Fruit fly (Drosophila melanogaster) whole organism, embryonic: ENCODE measurements around the gene CG33934.

Experiments
- Abd-B ChIP-seq: fragments of 200-800 bp; sonication (Bioruptor generic); optimal IDR thresholded peaks from 2 replicates; lab custom pipeline; 2018; ENCODE audit warnings: missing biosample characterization, mild to moderate bottlenecking, missing genetic modification characterization, moderate library complexity
- Awh ChIP-seq: fragments of 200-800 bp; sonication (Bioruptor generic); IDR thresholded peaks from 2 replicates; pipeline ENCODE4, ENCODE4 v1.3.6; 2022; ENCODE audit warnings: missing biosample characterization, missing genetic modification characterization
- C15 ChIP-seq: fragments of 200-800 bp; sonication (Bioruptor generic); IDR thresholded peaks from 3 replicates; pipeline ENCODE4 v1.3.6; 2022; ENCODE audit warnings: missing biosample characterization, missing genetic modification characterization
- CG10267 ChIP-seq: fragments of 200-800 bp; sonication (Bioruptor generic); optimal IDR thresholded peaks from 2 replicates; lab custom pipeline; 2018; ENCODE audit warnings: missing biosample characterization, mild to moderate bottlenecking, missing genetic modification characterization, moderate library complexity
- CG10321 ChIP-seq: fragments of 200-800 bp; sonication (Bioruptor generic); IDR thresholded peaks from 2 replicates; pipeline ENCODE4 v1.3.6; 2022; ENCODE audit warnings: missing biosample characterization, missing genetic modification characterization
- CG11696 ChIP-seq: fragments of 200-800 bp; sonication (Bioruptor generic); IDR thresholded peaks from 2 replicates; pipeline ENCODE4 v1.3.6; 2022; ENCODE audit warnings: missing biosample characterization, missing genetic modification characterization
- CG12744 ChIP-seq: fragments of 200-800 bp; sonication (Bioruptor generic); optimal IDR thresholded peaks from 2 replicates; lab custom pipeline; 2016; ENCODE audit warnings: missing biosample characterization, missing genetic modification characterization
- CG12942 ChIP-seq: fragments of 200-800 bp; sonication (Bioruptor generic); optimal IDR thresholded peaks from 3 replicates; lab custom pipeline; 2016; ENCODE audit warnings: missing biosample characterization, missing genetic modification characterization
- CG14710 ChIP-seq: fragments of 200-800 bp; sonication (Bioruptor generic); optimal IDR thresholded peaks from 3 replicates; lab custom pipeline; 2019; ENCODE audit warnings: missing biosample characterization, mild to moderate bottlenecking, missing genetic modification characterization, moderate library complexity
- CG15073 ChIP-seq: fragments of 200-800 bp; sonication (Bioruptor generic); optimal IDR thresholded peaks from 2 replicates; lab custom pipeline; 2016; ENCODE audit warnings: missing biosample characterization, missing genetic modification characterization
- CG15269 ChIP-seq: fragments of 200-800 bp; sonication (Bioruptor generic); optimal IDR thresholded peaks from 2 replicates; lab custom pipeline; 2018; ENCODE audit warnings: missing biosample characterization, mild to moderate bottlenecking, missing genetic modification characterization, moderate library complexity
- CG15601 ChIP-seq: fragments of 200-800 bp; sonication (Bioruptor generic); optimal IDR thresholded peaks from 3 replicates; lab custom pipeline; 2019; ENCODE audit warnings: missing biosample characterization, mild to moderate bottlenecking, missing genetic modification characterization, moderate library complexity
- CG1602 ChIP-seq: fragments of 200-800 bp; sonication (Bioruptor generic); optimal IDR thresholded peaks from 3 replicates; lab custom pipeline; 2016; ENCODE audit warnings: missing biosample characterization, missing genetic modification characterization
- CG17328 ChIP-seq: fragments of 200-800 bp; sonication (Bioruptor generic); IDR thresholded peaks from 2 replicates; pipeline ENCODE4 v1.3.6; 2022; ENCODE audit warnings: missing biosample characterization, missing genetic modification characterization
- CG2129 ChIP-seq: fragments of 200-800 bp; sonication (Bioruptor generic); IDR thresholded peaks from 2 replicates; pipeline ENCODE4 v1.3.6; 2022; ENCODE audit warnings: missing biosample characterization, missing genetic modification characterization; ENCODE audit not compliant: partially characterized antibody
- CG2889 ChIP-seq: fragments of 200-800 bp; sonication (Bioruptor generic); IDR thresholded peaks from 3 replicates; pipeline ENCODE4 v1.3.6; 2022; ENCODE audit warnings: missing biosample characterization, missing genetic modification characterization
- CG3065 ChIP-seq: fragments of 200-800 bp; sonication (Bioruptor generic); optimal IDR thresholded peaks from 2 replicates; lab custom pipeline; 2016; ENCODE audit warnings: missing biosample characterization, missing genetic modification characterization
- CG32532 ChIP-seq: fragments of 200-800 bp; sonication (Bioruptor generic); IDR thresholded peaks from 2 replicates; pipeline ENCODE4 v1.3.6; 2022; ENCODE audit warnings: missing biosample characterization, missing genetic modification characterization
- CG4854 ChIP-seq: fragments of 200-800 bp; sonication (Bioruptor generic); optimal IDR thresholded peaks from 2 replicates; lab custom pipeline; 2016; ENCODE audit warnings: missing biosample characterization, missing genetic modification characterization, inconsistent platforms
- CG7839 ChIP-seq: fragments of 200-800 bp; sonication (Bioruptor generic); optimal IDR thresholded peaks from 3 replicates; lab custom pipeline; 2018; ENCODE audit warnings: missing biosample characterization, mild to moderate bottlenecking, missing genetic modification characterization, moderate library complexity
- CG8290 ChIP-seq, 3 experiments: fragments of 200-800 bp; sonication (Bioruptor generic); optimal IDR thresholded peaks; 2 replicates each; lab custom pipeline; 2016 to 2019; ENCODE audit warnings: missing biosample characterization in 3 of 3, missing genetic modification characterization in 3 of 3, mild to moderate bottlenecking in 2 of 3, moderate library complexity in 1 of 3
- CG8944 ChIP-seq: fragments of 200-800 bp; sonication (Bioruptor generic); optimal IDR thresholded peaks from 3 replicates; lab custom pipeline; 2016; ENCODE audit warnings: missing biosample characterization, missing genetic modification characterization
- CG9932 ChIP-seq: fragments of 200-800 bp; sonication (Bioruptor generic); IDR thresholded peaks from 2 replicates; pipeline ENCODE4 v1.3.6; 2022; ENCODE audit warnings: missing biosample characterization, missing genetic modification characterization
- CoRest ChIP-seq: fragments of 200-800 bp; sonication (Bioruptor generic); optimal IDR thresholded peaks from 3 replicates; lab custom pipeline; 2018; ENCODE audit warnings: missing biosample characterization, mild to moderate bottlenecking, missing genetic modification characterization, moderate library complexity
- Dbx ChIP-seq: fragments of 200-800 bp; sonication (Bioruptor generic); IDR thresholded peaks from 3 replicates; pipeline ENCODE4 v1.3.6; 2022; ENCODE audit warnings: missing biosample characterization, missing genetic modification characterization
- Dp ChIP-seq: fragments of 200-800 bp; sonication (Bioruptor generic); optimal IDR thresholded peaks from 2 replicates; lab custom pipeline; 2018; ENCODE audit warnings: missing biosample characterization, mild to moderate bottlenecking, missing genetic modification characterization, moderate library complexity
- MBD-R2 ChIP-seq: fragments of 200-800 bp; sonication (Bioruptor generic); IDR thresholded peaks from 2 replicates; pipeline ENCODE4 v1.3.6; 2022; ENCODE audit warnings: missing biosample characterization, missing genetic modification characterization
- Meics ChIP-seq: fragments of 200-800 bp; sonication (Bioruptor generic); optimal IDR thresholded peaks from 2 replicates; lab custom pipeline; 2017; ENCODE audit warnings: missing biosample characterization, mild to moderate bottlenecking, missing genetic modification characterization
- Neu2 ChIP-seq: fragments of 200-800 bp; sonication (Bioruptor generic); optimal IDR thresholded peaks from 3 replicates; lab custom pipeline; 2016; ENCODE audit warnings: missing biosample characterization, missing genetic modification characterization, borderline replicate concordance
- Oli ChIP-seq: fragments of 200-800 bp; sonication (Bioruptor generic); optimal IDR thresholded peaks from 2 replicates; lab custom pipeline; 2018; ENCODE audit warnings: missing biosample characterization, mild to moderate bottlenecking, missing genetic modification characterization, moderate library complexity
- Ptx1 ChIP-seq: fragments of 200-800 bp; sonication (Bioruptor generic); IDR thresholded peaks from 2 replicates; pipeline ENCODE4 v1.3.6; 2022; ENCODE audit warnings: missing biosample characterization, missing genetic modification characterization
- Sox100B ChIP-seq: fragments of 200-800 bp; sonication (Bioruptor generic); optimal IDR thresholded peaks from 3 replicates; lab custom pipeline; 2018; ENCODE audit warnings: missing biosample characterization, mild to moderate bottlenecking, missing genetic modification characterization
- al ChIP-seq: fragments of 200-800 bp; sonication (Bioruptor generic); IDR thresholded peaks from 2 replicates; pipeline ENCODE4 v1.3.6; 2022; ENCODE audit warnings: missing biosample characterization, missing genetic modification characterization
- ash1 ChIP-seq: fragments of 200-800 bp; sonication (Bioruptor generic); optimal IDR thresholded peaks from 2 replicates; lab custom pipeline; 2018; ENCODE audit warnings: missing biosample characterization, mild to moderate bottlenecking, missing genetic modification characterization
- bigmax ChIP-seq: fragments of 200-800 bp; sonication (Bioruptor generic); optimal IDR thresholded peaks from 2 replicates; lab custom pipeline; 2018; ENCODE audit warnings: missing biosample characterization, mild to moderate bottlenecking, missing genetic modification characterization
- corto ChIP-seq: fragments of 200-800 bp; sonication (Bioruptor generic); optimal IDR thresholded peaks from 2 replicates; lab custom pipeline; 2016; ENCODE audit warnings: missing biosample characterization, mild to moderate bottlenecking, missing genetic modification characterization, moderate library complexity
- dm ChIP-seq: fragments of 200-800 bp; sonication (Bioruptor generic); optimal IDR thresholded peaks from 3 replicates; lab custom pipeline; 2016; ENCODE audit warnings: missing biosample characterization, missing genetic modification characterization
- ken ChIP-seq: fragments of 200-800 bp; sonication (Bioruptor generic); IDR thresholded peaks from 3 replicates; pipeline ENCODE4 v1.3.6; 2022; ENCODE audit warnings: missing biosample characterization, missing genetic modification characterization
- lmd ChIP-seq: fragments of 200-800 bp; sonication (Bioruptor generic); IDR thresholded peaks from 2 replicates; pipeline ENCODE4 v1.3.6; 2022; ENCODE audit warnings: missing biosample characterization, missing genetic modification characterization
- lola ChIP-seq, 3 experiments: fragments of >200 bp in 2 of 3; fragments of 200-800 bp in 1 of 3; sonication (Bioruptor generic) in 1 of 3; optimal IDR thresholded peaks; 2 replicates each; lab custom pipeline; 2017 to 2019; ENCODE audit warnings: missing biosample characterization in 3 of 3, missing genetic modification characterization in 3 of 3, mild to moderate bottlenecking in 1 of 3, moderate library complexity in 1 of 3
- maf-S ChIP-seq: fragments of 200-800 bp; sonication (Bioruptor generic); optimal IDR thresholded peaks from 2 replicates; lab custom pipeline; 2016; ENCODE audit warnings: missing biosample characterization, missing genetic modification characterization
- oc ChIP-seq: fragments of 200-800 bp; sonication (Bioruptor generic); optimal IDR thresholded peaks from 2 replicates; lab custom pipeline; 2018; ENCODE audit warnings: missing biosample characterization, mild to moderate bottlenecking, missing genetic modification characterization, moderate library complexity
- pnt ChIP-seq: fragments of 200-800 bp; sonication (Bioruptor generic); optimal IDR thresholded peaks from 3 replicates; lab custom pipeline; 2016; ENCODE audit warnings: missing biosample characterization, missing genetic modification characterization
- ro ChIP-seq: fragments of 200-800 bp; sonication (Bioruptor generic); IDR thresholded peaks from 2 replicates; pipeline ENCODE4 v1.3.6; 2022; ENCODE audit warnings: missing biosample characterization, missing genetic modification characterization
- run ChIP-seq: fragments of 200-800 bp; sonication (Bioruptor generic); optimal IDR thresholded peaks from 3 replicates; lab custom pipeline; 2018; ENCODE audit warnings: missing biosample characterization, mild to moderate bottlenecking, missing genetic modification characterization
- sim ChIP-seq: fragments of 200-800 bp; sonication (Bioruptor generic); IDR thresholded peaks from 2 replicates; pipeline ENCODE4 v1.3.6; 2022; ENCODE audit warnings: missing biosample characterization, missing genetic modification characterization
- so ChIP-seq: fragments of 200-800 bp; sonication (Bioruptor generic); IDR thresholded peaks from 3 replicates; pipeline ENCODE4 v1.3.6; 2022; ENCODE audit warnings: missing biosample characterization, missing genetic modification characterization
- ssp ChIP-seq: fragments of 200-800 bp; sonication (Bioruptor generic); IDR thresholded peaks from 2 replicates; pipeline ENCODE4 v1.3.6; 2022; ENCODE audit warnings: missing biosample characterization, missing genetic modification characterization
- tgo ChIP-seq: fragments of 200-800 bp; sonication (Bioruptor generic); IDR thresholded peaks from 3 replicates; pipeline ENCODE4 v1.3.6; 2022; ENCODE audit warnings: missing biosample characterization, missing genetic modification characterization
- yki ChIP-seq: fragments of >200 bp; optimal IDR thresholded peaks from 3 replicates; lab custom pipeline; 2018

Gene CG33934

dm6 chr3R:20031043-20031763 lies 11.4 kb upstream of the CG33934 start, which contains the start of gene trem (continued):
- TF ChIP-seq CG14710 (tag; lab: Kevin White, UChicago) (peak; percentile 83), CG9932 (GFP tag; lab: Robert Waterston, UW) (peak; percentile 90), oc (tag; lab: Kevin White, UChicago) (no peak), al (GFP tag; lab: Robert Waterston, UW) (peak; percentile 69), CG8944 (GFP tag; lab: Kevin White, UChicago) (peak; percentile 31), CG10267 (tag; lab: Kevin White, UChicago) (peak; percentile 48), run (no peak), Dp (peak; percentile 19), sim (no peak), lmd (peak; percentile 71), yki (lab: Kevin White, UChicago) (peak; percentile 38), CG11696 (GFP tag; lab: Robert Waterston, UW) (no peak), ken (peak; percentile 62; the same call in 2 of the 3 replicates), Dbx (GFP tag; lab: Robert Waterston, UW) (peak; percentile 50; the same call in 1 of the 3 replicates), CG8290 (GFP tag; optimal IDR thresholded peaks at IDR 0.05; lab: Kevin White, UChicago) (peak; percentile 49), CG8290 (tag; optimal IDR thresholded peaks at IDR 0.05; lab: Kevin White, UChicago) (no peak), CG17328 (GFP tag; lab: Robert Waterston, UW) (peak; percentile 13; the same call in 1 of the 2 replicates), ssp (GFP tag; lab: Robert Waterston, UW) (peak; percentile 75; the same call in 1 of the 2 replicates), Oli (peak; percentile 77), CG1602 (GFP tag; lab: Kevin White, UChicago) (peak; percentile 79), so (GFP tag; lab: Robert Waterston, UW) (no peak), CG32532 (GFP tag; lab: Robert Waterston, UW) (peak; percentile 67), Meics (GFP tag; lab: Kevin White, UChicago) (peak; percentile 81), CG15269 (no peak), Abd-B (GFP tag; lab: Kevin White, UChicago) (peak; percentile 82), CG12942 (GFP tag; lab: Kevin White, UChicago) (peak; percentile 64), ash1 (no peak), lola (GFP tag; optimal IDR thresholded peaks at IDR 0.05; lab: Kevin White, UChicago) (peak in 1 of 3 experiments; percentile 86), bigmax (GFP tag; lab: Kevin White, UChicago) (no peak), CG7839 (tag; lab: Kevin White, UChicago) (peak; percentile 81), MBD-R2 (GFP tag; lab: Robert Waterston, UW) (peak; percentile 91), ro (GFP tag; lab: Robert Waterston, UW) (no peak), CG2129 (GFP tag; lab: Robert Waterston, UW) (no peak), corto (GFP tag; lab: Kevin White, UChicago) (no peak), maf-S (GFP tag; lab: Kevin White, UChicago) (no peak), CoRest (peak; percentile 92), CG15601 (tag; lab: Kevin White, UChicago) (peak; percentile 55), CG3065 (GFP tag; lab: Kevin White, UChicago) (peak; percentile 22), CG4854 (GFP tag; lab: Kevin White, UChicago) (peak; percentile 70), Awh (GFP tag; lab: Robert Waterston, UW) (no peak; the same call in 1 of the 2 replicates), Neu2 (no peak), Sox100B (no peak), CG15073 (GFP tag; lab: Kevin White, UChicago) (no peak), C15 (no peak), Ptx1 (peak; percentile 80), CG2889 (no peak), dm (GFP tag; lab: Kevin White, UChicago) (no peak), tgo (GFP tag; lab: Robert Waterston, UW) (peak; percentile 70), CG10321 (GFP tag; lab: Robert Waterston, UW) (no peak), pnt (GFP tag; lab: Kevin White, UChicago) (peak; percentile 61), CG12744 (GFP tag; lab: Kevin White, UChicago) (no peak)
